Worm (Caenorhabditis elegans) whole organism, L2 larva: ENCODE measurements around the gene glrx-3.

ENCODE experiments used
- R02D3.7 ChIP-seq: fragments of 150-350 bp; optimal IDR thresholded peaks from 2 replicates; lab custom pipeline; 2014; ENCODE audit warnings: missing biosample characterization, missing genetic modification characterization
- ZK546.5 ChIP-seq: sonication (generic microtip); optimal IDR thresholded peaks from 2 replicates; lab custom pipeline; 2017; ENCODE audit warnings: missing biosample characterization, missing genetic modification characterization
- blmp-1 ChIP-seq: sonication (generic microtip); optimal IDR thresholded peaks from 2 replicates; lab custom pipeline; 2017; ENCODE audit warnings: missing genetic modification characterization, mild to moderate bottlenecking, missing compliant biosample characterization, antibody characterized with exemption, moderate library complexity; ENCODE audit not compliant: insufficient read depth
- ceh-16 ChIP-seq: fragments of 150-350 bp; optimal IDR thresholded peaks from 2 replicates; lab custom pipeline; 2014; ENCODE audit warnings: missing biosample characterization, missing genetic modification characterization
- ceh-82 ChIP-seq: fragments of 150-350 bp; optimal IDR thresholded peaks from 2 replicates; lab custom pipeline; 2014; ENCODE audit warnings: missing biosample characterization, missing genetic modification characterization
- egl-27 ChIP-seq: sonication (generic microtip); optimal IDR thresholded peaks from 3 replicates; lab custom pipeline; 2017; ENCODE audit warnings: missing biosample characterization, missing genetic modification reagents, missing genetic modification characterization
- lin-39 ChIP-seq: fragments of 150-350 bp; optimal IDR thresholded peaks from 2 replicates; lab custom pipeline; 2014; ENCODE audit warnings: missing biosample characterization, missing genetic modification reagents, missing genetic modification characterization
- mab-5 ChIP-seq: fragments of 150-350 bp; optimal IDR thresholded peaks from 2 replicates; lab custom pipeline; 2014; ENCODE audit warnings: missing biosample characterization, missing genetic modification characterization
- nhr-10 ChIP-seq: sonication (generic microtip); optimal IDR thresholded peaks from 2 replicates; lab custom pipeline; 2017; ENCODE audit warnings: missing biosample characterization, missing genetic modification characterization
- nhr-237 ChIP-seq: fragments of 150-350 bp; optimal IDR thresholded peaks from 2 replicates; lab custom pipeline; 2014; ENCODE audit warnings: missing biosample characterization, missing genetic modification characterization
- nhr-25 ChIP-seq: fragments of 150-350 bp; sonication (generic microtip); optimal IDR thresholded peaks from 3 replicates; lab custom pipeline; 2014; ENCODE audit warnings: missing biosample characterization, missing genetic modification characterization
- sem-4 ChIP-seq: fragments of 150-350 bp; optimal IDR thresholded peaks from 2 replicates; lab custom pipeline; 2014; ENCODE audit warnings: missing biosample characterization, missing genetic modification reagents, missing genetic modification characterization
- skn-1 ChIP-seq: sonication (generic microtip); optimal IDR thresholded peaks from 2 replicates; lab custom pipeline; 2017; ENCODE audit warnings: missing biosample characterization, missing genetic modification characterization

ce11 chrV:4359127-4359526, 18.0 kb upstream of the glrx-3 start:
- TF ChIP-seq lin-39 (tag; lab: Kevin White, UChicago): no peak
- no peak for TF ChIP-seq ceh-16 (tag; lab: Kevin White, UChicago)
- TF ChIP-seq R02D3.7 (tag; lab: Kevin White, UChicago): no peak
- no peak for TF ChIP-seq egl-27 (tag; lab: Kevin White, UChicago)
- no peak for TF ChIP-seq nhr-10 (tag; lab: Kevin White, UChicago)
- TF ChIP-seq nhr-237 (tag; lab: Kevin White, UChicago): no peak
- no peak for TF ChIP-seq blmp-1
- no peak for TF ChIP-seq ZK546.5 (tag; lab: Kevin White, UChicago)
- TF ChIP-seq sem-4 (tag; lab: Kevin White, UChicago): no peak
- TF ChIP-seq ceh-82: no peak
- no peak for TF ChIP-seq mab-5
- no peak for TF ChIP-seq nhr-25 (tag; lab: Kevin White, UChicago)
- no peak for TF ChIP-seq skn-1 (tag; lab: Kevin White, UChicago)
